Worm (Caenorhabditis elegans) whole organism, L2 larva: ENCODE results near the gene spe-51.

Experiments used
- C34F6.9 ChIP-seq: fragments of 150-350 bp; optimal IDR thresholded peaks from 2 replicates; lab custom pipeline; 2014; ENCODE audit warnings: missing biosample characterization, missing genetic modification characterization
- F13H6.1 ChIP-seq: sonication (generic microtip); optimal IDR thresholded peaks from 2 replicates; lab custom pipeline; 2016; ENCODE audit warnings: missing genetic modification characterization, missing compliant biosample characterization
- R02D3.7 ChIP-seq: fragments of 150-350 bp; optimal IDR thresholded peaks from 2 replicates; lab custom pipeline; 2014; ENCODE audit warnings: missing biosample characterization, missing genetic modification characterization
- Y55F3AM.14 ChIP-seq: fragments of 200-800 bp; sonication (Bioruptor generic); optimal IDR thresholded peaks from 2 replicates; lab custom pipeline; 2018; ENCODE audit warnings: mild to moderate bottlenecking, missing genetic modification characterization, missing compliant biosample characterization
- ZK546.5 ChIP-seq: sonication (generic microtip); optimal IDR thresholded peaks from 2 replicates; lab custom pipeline; 2017; ENCODE audit warnings: missing biosample characterization, missing genetic modification characterization
- aly-2 ChIP-seq: fragments of 150-350 bp; optimal IDR thresholded peaks from 2 replicates; lab custom pipeline; 2014; ENCODE audit warnings: missing biosample characterization, missing genetic modification characterization
- blmp-1 ChIP-seq: sonication (generic microtip); optimal IDR thresholded peaks from 2 replicates; lab custom pipeline; 2017; ENCODE audit warnings: missing genetic modification characterization, mild to moderate bottlenecking, missing compliant biosample characterization, antibody characterized with exemption, moderate library complexity; ENCODE audit not compliant: insufficient read depth
- ceh-16 ChIP-seq: fragments of 150-350 bp; optimal IDR thresholded peaks from 2 replicates; lab custom pipeline; 2014; ENCODE audit warnings: missing biosample characterization, missing genetic modification characterization
- ceh-82 ChIP-seq: fragments of 150-350 bp; optimal IDR thresholded peaks from 2 replicates; lab custom pipeline; 2014; ENCODE audit warnings: missing biosample characterization, missing genetic modification characterization
- crh-2 ChIP-seq: sonication (generic microtip); optimal IDR thresholded peaks from 2 replicates; lab custom pipeline; 2017; ENCODE audit warnings: missing biosample characterization, missing genetic modification characterization
- elt-1 ChIP-seq: fragments of 150-350 bp; optimal IDR thresholded peaks from 2 replicates; lab custom pipeline; 2014; ENCODE audit warnings: missing biosample characterization, missing genetic modification characterization
- fos-1 ChIP-seq: fragments of 150-350 bp; optimal IDR thresholded peaks from 2 replicates; lab custom pipeline; 2014; ENCODE audit warnings: missing biosample characterization, missing genetic modification characterization
- gmeb-1 ChIP-seq: fragments of 150-350 bp; optimal IDR thresholded peaks from 2 replicates; lab custom pipeline; 2014; ENCODE audit warnings: missing biosample characterization, missing genetic modification characterization
- lin-11 ChIP-seq: fragments of 150-350 bp; sonication (generic microtip); optimal IDR thresholded peaks from 2 replicates; lab custom pipeline; 2014; ENCODE audit warnings: missing biosample characterization, missing genetic modification characterization, inconsistent platforms, mixed read lengths
- lsy-2 ChIP-seq, 2 experiments: fragments of 150-350 bp in 1 of 2; sonication (generic microtip) in 1 of 2; optimal IDR thresholded peaks; 2 replicates each; lab custom pipeline; 2014 to 2017; ENCODE audit warnings: missing biosample characterization in 2 of 2, missing genetic modification characterization in 2 of 2
- mbf-1 ChIP-seq: sonication (generic microtip); optimal IDR thresholded peaks from 2 replicates; lab custom pipeline; 2017; ENCODE audit warnings: missing biosample characterization, missing genetic modification characterization
- nhr-10 ChIP-seq: sonication (generic microtip); optimal IDR thresholded peaks from 2 replicates; lab custom pipeline; 2017; ENCODE audit warnings: missing biosample characterization, missing genetic modification characterization
- nhr-11 ChIP-seq: fragments of 150-350 bp; optimal IDR thresholded peaks from 2 replicates; lab custom pipeline; 2014; ENCODE audit warnings: missing biosample characterization, missing genetic modification characterization
- nhr-12 ChIP-seq: fragments of 150-350 bp; optimal IDR thresholded peaks from 2 replicates; lab custom pipeline; 2014; ENCODE audit warnings: missing biosample characterization, missing genetic modification characterization
- nhr-129 ChIP-seq: fragments of 150-350 bp; optimal IDR thresholded peaks from 2 replicates; lab custom pipeline; 2014; ENCODE audit warnings: missing biosample characterization, missing genetic modification characterization
- nhr-21 ChIP-seq: fragments of 150-350 bp; optimal IDR thresholded peaks from 2 replicates; lab custom pipeline; 2014; ENCODE audit warnings: missing biosample characterization, missing genetic modification characterization
- nhr-23 ChIP-seq: fragments of 150-350 bp; optimal IDR thresholded peaks from 2 replicates; lab custom pipeline; 2014; ENCODE audit warnings: missing biosample characterization, missing genetic modification reagents, missing genetic modification characterization
- nhr-237 ChIP-seq: fragments of 150-350 bp; optimal IDR thresholded peaks from 2 replicates; lab custom pipeline; 2014; ENCODE audit warnings: missing biosample characterization, missing genetic modification characterization
- nhr-25 ChIP-seq: fragments of 150-350 bp; sonication (generic microtip); optimal IDR thresholded peaks from 3 replicates; lab custom pipeline; 2014; ENCODE audit warnings: missing biosample characterization, missing genetic modification characterization
- nhr-6 ChIP-seq: fragments of 150-350 bp; optimal IDR thresholded peaks from 2 replicates; lab custom pipeline; 2014; ENCODE audit warnings: missing biosample characterization, missing genetic modification characterization
- nhr-77 ChIP-seq: fragments of 150-350 bp; optimal IDR thresholded peaks from 2 replicates; lab custom pipeline; 2014; ENCODE audit warnings: missing biosample characterization, missing genetic modification characterization
- peb-1 ChIP-seq: fragments of 150-350 bp; optimal IDR thresholded peaks from 2 replicates; lab custom pipeline; 2014; ENCODE audit warnings: missing biosample characterization, missing genetic modification characterization
- skn-1 ChIP-seq: sonication (generic microtip); optimal IDR thresholded peaks from 2 replicates; lab custom pipeline; 2017; ENCODE audit warnings: missing biosample characterization, missing genetic modification characterization
- sma-3 ChIP-seq: sonication (generic microtip); optimal IDR thresholded peaks from 2 replicates; lab custom pipeline; 2016; ENCODE audit warnings: missing genetic modification reagents, missing genetic modification characterization, missing compliant biosample characterization
- sma-9 ChIP-seq, 2 experiments: fragments of 150-350 bp in 1 of 2; sonication (generic microtip) in 1 of 2; optimal IDR thresholded peaks; 2 replicates each; lab custom pipeline; 2014 to 2016; ENCODE audit warnings: missing genetic modification characterization in 2 of 2, mild to moderate bottlenecking in 1 of 2, missing biosample characterization in 1 of 2, missing compliant biosample characterization in 1 of 2, missing genetic modification reagents in 1 of 2, moderate library complexity in 1 of 2
- snpc-4 ChIP-seq: fragments of 150-350 bp; optimal IDR thresholded peaks from 2 replicates; lab custom pipeline; 2014; ENCODE audit warnings: missing biosample characterization, missing genetic modification characterization
- unc-39 ChIP-seq: fragments of 150-350 bp; optimal IDR thresholded peaks from 2 replicates; lab custom pipeline; 2014; ENCODE audit warnings: missing biosample characterization, missing genetic modification characterization
- unc-62 ChIP-seq: fragments of 150-350 bp; optimal IDR thresholded peaks from 2 replicates; lab custom pipeline; 2014; ENCODE audit warnings: missing biosample characterization, missing genetic modification reagents, missing genetic modification characterization
- zag-1 ChIP-seq: fragments of 150-350 bp; optimal IDR thresholded peaks from 2 replicates; lab custom pipeline; 2014; ENCODE audit warnings: missing biosample characterization, missing genetic modification characterization
- ztf-1 ChIP-seq: fragments of 200-800 bp; sonication (Bioruptor generic); conservative IDR thresholded peaks from 2 replicates; pipeline ENCODE4 v1.3.6; 2022; ENCODE audit warnings: missing genetic modification characterization, missing compliant biosample characterization
- ztf-11 ChIP-seq: sonication (generic microtip); optimal IDR thresholded peaks from 2 replicates; lab custom pipeline; 2017; ENCODE audit warnings: missing biosample characterization, missing genetic modification characterization

The spe-51 gene

DNA sequence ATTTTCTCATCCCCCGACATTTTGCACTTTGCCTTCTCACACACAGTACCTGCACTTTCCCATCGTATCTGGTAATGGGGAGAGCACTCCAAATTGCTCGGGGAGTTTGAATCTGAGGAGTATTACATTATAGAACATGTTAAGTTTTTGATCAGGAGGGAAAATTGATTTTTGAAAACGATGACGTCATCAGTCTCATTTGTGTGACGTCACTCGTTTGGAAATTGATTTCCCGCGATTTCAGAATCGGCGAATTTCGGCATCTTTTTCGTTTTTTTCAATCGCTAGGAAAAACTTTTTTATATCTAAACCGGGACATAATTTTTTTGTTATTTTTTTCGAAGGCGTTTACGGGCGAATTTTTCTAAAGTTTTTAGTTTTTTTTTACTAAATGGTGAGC, 19.2 kb upstream of the spe-51 start:
- TF ChIP-seq unc-62 (GFP tag; lab: Kevin White, UChicago): no peak
- TF ChIP-seq skn-1 (tag; lab: Kevin White, UChicago): no peak
- TF ChIP-seq R02D3.7 (tag; lab: Kevin White, UChicago): no peak
- TF ChIP-seq zag-1 (tag; lab: Kevin White, UChicago): no peak
- TF ChIP-seq C34F6.9: no peak
- TF ChIP-seq nhr-10: no peak
- TF ChIP-seq nhr-12: no peak
- TF ChIP-seq nhr-23 (tag; lab: Kevin White, UChicago): no peak
- TF ChIP-seq sma-9 (GFP tag; optimal IDR thresholded peaks at IDR 0.05; lab: Kevin White, UChicago): no peak
- TF ChIP-seq sma-9 (tag; optimal IDR thresholded peaks at IDR 0.05; lab: Kevin White, UChicago): no peak
- no peak for TF ChIP-seq sma-3 (GFP tag; lab: Kevin White, UChicago)
- no peak for TF ChIP-seq nhr-21 (tag; lab: Kevin White, UChicago)
- no peak for TF ChIP-seq unc-39 (tag; lab: Kevin White, UChicago)
- no peak for TF ChIP-seq nhr-129 (tag; lab: Kevin White, UChicago)
- no peak for TF ChIP-seq ZK546.5

DNA sequence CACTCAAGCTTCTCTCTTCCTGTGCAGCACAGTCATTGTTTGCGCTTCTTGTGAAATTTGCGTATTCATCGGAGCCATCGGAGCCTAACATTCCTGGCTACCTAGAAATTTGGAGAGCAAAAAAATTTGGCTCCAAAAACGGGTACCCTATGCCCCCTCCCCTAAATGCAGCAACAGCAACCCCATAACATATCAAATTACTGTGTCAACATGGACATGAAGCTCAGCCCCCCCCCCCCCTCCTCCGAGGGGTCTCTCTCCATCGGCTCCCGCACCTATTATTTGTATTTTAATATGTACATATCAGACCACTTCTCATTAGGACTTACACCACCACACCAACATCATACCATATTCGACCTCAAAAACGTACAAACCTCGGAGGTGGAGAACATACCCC, 18.2 kb upstream of the spe-51 start:
- TF ChIP-seq gmeb-1 (tag; lab: Kevin White, UChicago) (no peak), ceh-16 (tag; lab: Kevin White, UChicago) (no peak), crh-2 (tag; lab: Kevin White, UChicago) (no peak), nhr-25 (tag; lab: Kevin White, UChicago) (no peak), mbf-1 (no peak), ztf-11 (tag; lab: Kevin White, UChicago) (no peak), snpc-4 (tag; lab: Kevin White, UChicago) (no peak), blmp-1 (tag; lab: Kevin White, UChicago) (no peak), ceh-82 (no peak), ZK546.5 (no peak), nhr-77 (tag; lab: Kevin White, UChicago) (no peak)

DNA sequence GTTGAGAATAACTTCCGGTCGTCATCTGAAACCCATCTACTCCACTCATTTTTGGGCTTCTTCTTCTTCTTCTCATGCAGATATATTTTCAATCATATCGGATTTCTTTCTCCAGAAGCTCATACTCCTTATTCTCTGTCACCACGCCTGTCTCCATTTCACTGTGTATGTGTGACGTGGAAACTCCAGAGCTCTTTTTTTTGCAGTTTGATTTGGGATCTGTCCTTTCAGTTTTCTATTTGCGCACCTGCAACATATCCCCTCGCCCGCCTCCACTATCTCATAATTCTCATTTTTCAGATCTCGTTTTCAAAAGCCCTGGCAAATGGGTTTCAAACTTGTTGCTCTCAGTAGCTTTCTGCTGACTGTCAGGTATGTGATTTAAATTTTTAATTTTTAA, 13.8 kb upstream of the spe-51 start, which contains the start of gene kin-36:
kin-36 (plus strand) TSS at position 301 of the 400 bp plus-strand sequence.
- no peak for TF ChIP-seq nhr-12
- TF ChIP-seq nhr-10: no peak
- TF ChIP-seq nhr-129 (tag; lab: Kevin White, UChicago): no peak
- TF ChIP-seq peb-1 (tag; lab: Kevin White, UChicago): no peak
- no peak for TF ChIP-seq nhr-23 (tag; lab: Kevin White, UChicago)
- TF ChIP-seq ztf-1: no peak
- TF ChIP-seq nhr-25 (tag; lab: Kevin White, UChicago): no peak
- TF ChIP-seq nhr-11: no peak
- no peak for TF ChIP-seq fos-1 (tag; lab: Kevin White, UChicago)
- TF ChIP-seq F13H6.1 (tag; lab: Kevin White, UChicago): no peak
- TF ChIP-seq lin-11 (tag; lab: Kevin White, UChicago): no peak
- no peak for TF ChIP-seq skn-1 (tag; lab: Kevin White, UChicago)
- TF ChIP-seq Y55F3AM.14 (GFP tag; lab: Kevin White, UChicago): no peak
- TF ChIP-seq mbf-1: no peak
- no peak for TF ChIP-seq blmp-1 (tag; lab: Kevin White, UChicago)
- TF ChIP-seq unc-39 (tag; lab: Kevin White, UChicago): no peak
- TF ChIP-seq lsy-2 (tag; optimal IDR thresholded peaks at IDR 0.05; lab: Kevin White, UChicago): no peak
- no peak for TF ChIP-seq unc-62 (GFP tag; lab: Kevin White, UChicago)
- TF ChIP-seq, all 48 proteins: peak for 0

DNA sequence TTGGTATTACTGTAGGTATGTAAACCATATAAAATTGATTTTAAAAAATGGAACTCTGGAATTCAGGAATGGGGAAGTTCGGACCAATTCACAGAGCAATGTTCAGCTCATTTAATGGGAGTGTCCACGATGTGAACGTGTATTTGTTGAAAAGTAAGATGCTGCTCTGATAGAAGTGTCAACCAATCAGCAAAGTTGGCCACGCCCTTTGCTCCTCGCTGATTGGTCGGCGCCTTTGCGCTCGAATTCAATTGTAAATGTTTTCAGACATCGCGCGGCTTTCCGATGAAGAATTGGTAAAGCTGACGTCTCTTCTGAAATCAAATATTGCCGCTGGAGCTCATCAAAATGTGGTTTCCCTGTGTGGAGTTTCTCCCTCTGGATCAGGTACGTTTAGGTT, 9.4 kb upstream of the spe-51 start:
- TF ChIP-seq peb-1 (tag; lab: Kevin White, UChicago) (no peak), aly-2 (tag; lab: Kevin White, UChicago) (no peak), ztf-11 (tag; lab: Kevin White, UChicago) (no peak), ZK546.5 (no peak), nhr-237 (tag; lab: Kevin White, UChicago) (no peak)
- TF ChIP-seq, all 48 proteins: peak for 0

DNA sequence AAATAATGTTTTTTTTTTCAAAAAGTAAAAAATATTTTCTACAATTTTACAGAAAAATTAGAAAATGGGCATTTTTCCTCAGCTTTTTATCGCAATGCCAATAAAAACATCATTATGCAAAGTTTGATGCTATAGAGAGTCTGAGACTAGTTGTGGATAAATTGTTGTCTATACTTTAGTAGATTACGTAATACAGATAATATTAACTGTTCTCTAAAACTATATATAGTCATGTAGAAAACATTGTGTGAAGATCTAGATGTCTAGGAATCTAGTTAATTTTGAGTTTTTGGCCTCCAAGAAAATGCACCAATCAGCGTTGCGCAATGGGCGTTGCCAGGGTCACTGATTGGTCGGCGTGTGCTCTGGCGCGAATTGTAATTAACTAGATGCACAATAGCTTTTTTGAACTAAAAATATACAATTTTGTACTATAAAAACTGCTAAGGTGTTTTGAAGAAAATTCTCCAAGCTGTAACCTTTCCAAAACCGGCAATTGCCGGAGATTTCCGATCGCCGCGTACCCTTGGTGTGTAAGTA, 6.2 kb upstream of the spe-51 start:
- TF ChIP-seq R02D3.7 (tag; lab: Kevin White, UChicago) (no peak), nhr-77 (tag; lab: Kevin White, UChicago) (no peak), nhr-129 (tag; lab: Kevin White, UChicago) (no peak), nhr-6 (tag; lab: Kevin White, UChicago) (no peak), nhr-237 (tag; lab: Kevin White, UChicago) (no peak), ztf-11 (tag; lab: Kevin White, UChicago) (no peak), elt-1 (tag; lab: Kevin White, UChicago) (no peak), blmp-1 (tag; lab: Kevin White, UChicago) (no peak), mbf-1 (no peak), C34F6.9 (no peak), sma-3 (GFP tag; lab: Kevin White, UChicago) (no peak)
